Fruit fly (Drosophila melanogaster) whole organism, embryonic: ENCODE measurements around the gene CG3544.

Experiments
- Awh ChIP-seq: fragments of 200-800 bp; sonication (Bioruptor generic); IDR thresholded peaks from 2 replicates; pipeline ENCODE4, ENCODE4 v1.3.6; 2022; ENCODE audit warnings: missing biosample characterization, missing genetic modification characterization
- Bdp1 ChIP-seq: fragments of 200-800 bp; sonication (Bioruptor generic); optimal IDR thresholded peaks from 3 replicates; lab custom pipeline; 2016; ENCODE audit warnings: missing biosample characterization, missing genetic modification characterization
- CG10321 ChIP-seq: fragments of 200-800 bp; sonication (Bioruptor generic); IDR thresholded peaks from 2 replicates; pipeline ENCODE4 v1.3.6; 2022; ENCODE audit warnings: missing biosample characterization, missing genetic modification characterization
- CG11696 ChIP-seq: fragments of 200-800 bp; sonication (Bioruptor generic); IDR thresholded peaks from 2 replicates; pipeline ENCODE4 v1.3.6; 2022; ENCODE audit warnings: missing biosample characterization, missing genetic modification characterization
- CG12236 ChIP-seq: fragments of 200-800 bp; sonication (Bioruptor generic); optimal IDR thresholded peaks from 2 replicates; lab custom pipeline; 2016; ENCODE audit warnings: missing biosample characterization, missing genetic modification characterization
- CG13287 ChIP-seq: fragments of 200-800 bp; sonication (Bioruptor generic); IDR thresholded peaks from 2 replicates; pipeline ENCODE4 v1.3.6; 2022; ENCODE audit warnings: missing biosample characterization, missing genetic modification characterization; ENCODE audit not compliant: partially characterized antibody
- CG1529 ChIP-seq: fragments of 200-800 bp; sonication (Bioruptor generic); optimal IDR thresholded peaks from 3 replicates; lab custom pipeline; 2018; ENCODE audit warnings: missing biosample characterization, missing genetic modification characterization
- CG15601 ChIP-seq: fragments of 200-800 bp; sonication (Bioruptor generic); optimal IDR thresholded peaks from 3 replicates; lab custom pipeline; 2019; ENCODE audit warnings: missing biosample characterization, mild to moderate bottlenecking, missing genetic modification characterization, moderate library complexity
- CG15696 ChIP-seq: fragments of 200-800 bp; sonication (Bioruptor generic); optimal IDR thresholded peaks from 2 replicates; lab custom pipeline; 2019; ENCODE audit warnings: missing biosample characterization, mild to moderate bottlenecking, missing genetic modification characterization, moderate library complexity
- CG17328 ChIP-seq: fragments of 200-800 bp; sonication (Bioruptor generic); IDR thresholded peaks from 2 replicates; pipeline ENCODE4 v1.3.6; 2022; ENCODE audit warnings: missing biosample characterization, missing genetic modification characterization
- CG18011 ChIP-seq: fragments of 200-800 bp; sonication (Bioruptor generic); optimal IDR thresholded peaks from 2 replicates; lab custom pipeline; 2017; ENCODE audit warnings: missing biosample characterization, missing genetic modification characterization, mild to moderate bottlenecking, moderate library complexity, missing genotype
- CG2712 ChIP-seq: fragments of 200-800 bp; optimal IDR thresholded peaks from 3 replicates; lab custom pipeline; 2019; ENCODE audit warnings: missing biosample characterization, mild to moderate bottlenecking, missing genetic modification characterization, moderate library complexity
- CG2889 ChIP-seq: fragments of 200-800 bp; sonication (Bioruptor generic); IDR thresholded peaks from 3 replicates; pipeline ENCODE4 v1.3.6; 2022; ENCODE audit warnings: missing biosample characterization, missing genetic modification characterization
- CG30020 ChIP-seq: fragments of 200-800 bp; optimal IDR thresholded peaks from 2 replicates; lab custom pipeline; 2019; ENCODE audit warnings: missing biosample characterization, mild to moderate bottlenecking, missing genetic modification characterization, moderate library complexity
- CG3281 ChIP-seq: fragments of 200-800 bp; sonication (Bioruptor generic); optimal IDR thresholded peaks from 3 replicates; lab custom pipeline; 2017; ENCODE audit warnings: missing biosample characterization, mild to moderate bottlenecking, missing genetic modification characterization
- CG3407 ChIP-seq: fragments of 200-800 bp; sonication (Bioruptor generic); optimal IDR thresholded peaks from 2 replicates; lab custom pipeline; 2018; ENCODE audit warnings: missing biosample characterization, mild to moderate bottlenecking, missing genetic modification characterization
- CG3847 ChIP-seq: fragments of 200-800 bp; sonication (Bioruptor generic); IDR thresholded peaks from 2 replicates; pipeline ENCODE4 v1.3.6; 2022; ENCODE audit warnings: missing biosample characterization, missing genetic modification characterization
- CG4282 ChIP-seq: fragments of 200-800 bp; sonication (Bioruptor generic); optimal IDR thresholded peaks from 2 replicates; lab custom pipeline; 2016; ENCODE audit warnings: missing biosample characterization, missing genetic modification characterization
- CG6272 ChIP-seq: fragments of 200-800 bp; sonication (Bioruptor generic); IDR thresholded peaks from 2 replicates; pipeline ENCODE4 v1.3.6; 2022; ENCODE audit warnings: missing biosample characterization, missing genetic modification characterization
- CG6654 ChIP-seq: fragments of 200-800 bp; sonication (Bioruptor generic); optimal IDR thresholded peaks from 2 replicates; lab custom pipeline; 2017; ENCODE audit warnings: missing biosample characterization, mild to moderate bottlenecking, missing genetic modification characterization
- CG6791 ChIP-seq: fragments of 200-800 bp; sonication (Bioruptor generic); IDR thresholded peaks from 3 replicates; pipeline ENCODE4 v1.3.6; 2022; ENCODE audit warnings: missing biosample characterization, missing genetic modification characterization; ENCODE audit not compliant: partially characterized antibody
- CG7839 ChIP-seq: fragments of 200-800 bp; sonication (Bioruptor generic); optimal IDR thresholded peaks from 3 replicates; lab custom pipeline; 2018; ENCODE audit warnings: missing biosample characterization, mild to moderate bottlenecking, missing genetic modification characterization, moderate library complexity
- Camta ChIP-seq: fragments of 200-800 bp; sonication (Bioruptor generic); optimal IDR thresholded peaks from 2 replicates; lab custom pipeline; 2016; ENCODE audit warnings: missing biosample characterization, missing genetic modification characterization
- Dp ChIP-seq: fragments of 200-800 bp; sonication (Bioruptor generic); optimal IDR thresholded peaks from 2 replicates; lab custom pipeline; 2018; ENCODE audit warnings: missing biosample characterization, mild to moderate bottlenecking, missing genetic modification characterization, moderate library complexity
- HHEX ChIP-seq: fragments of 200-800 bp; sonication (Bioruptor generic); optimal IDR thresholded peaks from 3 replicates; lab custom pipeline; 2017; ENCODE audit warnings: missing biosample characterization, mild to moderate bottlenecking, missing genetic modification characterization, missing genetic modification reagents
- Hand ChIP-seq: fragments of 200-800 bp; sonication (Bioruptor generic); optimal IDR thresholded peaks from 2 replicates; lab custom pipeline; 2017; ENCODE audit warnings: mild to moderate bottlenecking, missing biosample characterization, missing genetic modification reagents, missing genetic modification characterization
- Mrtf ChIP-seq: fragments of 200-800 bp; sonication (Bioruptor generic); IDR thresholded peaks from 3 replicates; pipeline ENCODE4 v1.3.6; 2022; ENCODE audit warnings: missing biosample characterization, missing genetic modification characterization
- Optix ChIP-seq: fragments of 200-800 bp; sonication (Bioruptor generic); IDR thresholded peaks from 3 replicates; pipeline ENCODE4 v1.3.6; 2022; ENCODE audit warnings: missing biosample characterization, missing genetic modification characterization
- PHDP ChIP-seq: fragments of 200-800 bp; sonication (Bioruptor generic); optimal IDR thresholded peaks from 3 replicates; lab custom pipeline; 2018; ENCODE audit warnings: missing biosample characterization, mild to moderate bottlenecking, missing genetic modification characterization, moderate library complexity
- Side ChIP-seq: fragments of 200-800 bp; sonication (Bioruptor generic); optimal IDR thresholded peaks from 2 replicates; lab custom pipeline; 2016; ENCODE audit warnings: missing biosample characterization, missing genetic modification characterization
- Spps ChIP-seq: fragments of 200-800 bp; sonication (Bioruptor generic); optimal IDR thresholded peaks from 2 replicates; lab custom pipeline; 2018; ENCODE audit warnings: missing biosample characterization, mild to moderate bottlenecking, missing genetic modification characterization
- Xbp1 ChIP-seq: fragments of 200-800 bp; sonication (Bioruptor generic); optimal IDR thresholded peaks from 3 replicates; lab custom pipeline; 2016; ENCODE audit warnings: missing biosample characterization, mild to moderate bottlenecking, missing genetic modification characterization
- Xrp1 ChIP-seq: fragments of 200-800 bp; sonication (Bioruptor generic); IDR thresholded peaks from 2 replicates; pipeline ENCODE4 v1.3.6; 2022; ENCODE audit warnings: missing biosample characterization, missing genetic modification characterization
- abd-A ChIP-seq: fragments of 200-800 bp; sonication (Bioruptor generic); optimal IDR thresholded peaks from 3 replicates; lab custom pipeline; 2019; ENCODE audit warnings: missing biosample characterization, mild to moderate bottlenecking, missing genetic modification characterization, moderate library complexity
- ato ChIP-seq: fragments of 200-800 bp; sonication (Bioruptor generic); IDR thresholded peaks from 2 replicates; pipeline ENCODE4 v1.3.6; 2022; ENCODE audit warnings: missing biosample characterization, missing genetic modification characterization; ENCODE audit not compliant: partially characterized antibody
- chn ChIP-seq: fragments of 200-800 bp; sonication (Bioruptor generic); optimal IDR thresholded peaks from 2 replicates; lab custom pipeline; 2016; ENCODE audit warnings: missing biosample characterization, missing genetic modification characterization
- en ChIP-seq: fragments of 200-800 bp; sonication (Bioruptor generic); optimal IDR thresholded peaks from 2 replicates; lab custom pipeline; 2016; ENCODE audit warnings: missing biosample characterization, missing genetic modification characterization
- gce ChIP-seq: fragments of 200-800 bp; sonication (Bioruptor generic); IDR thresholded peaks from 3 replicates; pipeline ENCODE4 v1.3.6; 2022; ENCODE audit warnings: missing biosample characterization, missing genetic modification characterization
- gem ChIP-seq: fragments of 200-800 bp; sonication (Bioruptor generic); optimal IDR thresholded peaks from 2 replicates; lab custom pipeline; 2019; ENCODE audit warnings: missing biosample characterization, mild to moderate bottlenecking, missing genetic modification characterization, moderate library complexity
- jumu ChIP-seq: fragments of 200-800 bp; sonication (Bioruptor generic); optimal IDR thresholded peaks from 3 replicates; lab custom pipeline; 2016; ENCODE audit warnings: missing biosample characterization, missing genetic modification characterization
- kah ChIP-seq: fragments of 200-800 bp; sonication (Bioruptor generic); optimal IDR thresholded peaks from 2 replicates; lab custom pipeline; 2018; ENCODE audit warnings: missing biosample characterization, mild to moderate bottlenecking, missing genetic modification characterization
- lab ChIP-seq: fragments of 200-800 bp; sonication (Bioruptor generic); optimal IDR thresholded peaks from 3 replicates; lab custom pipeline; 2017; ENCODE audit warnings: missing biosample characterization, missing genetic modification characterization, mild to moderate bottlenecking, moderate library complexity, missing genetic modification reagents
- lilli ChIP-seq: fragments of 200-800 bp; sonication (Bioruptor generic); optimal IDR thresholded peaks from 3 replicates; lab custom pipeline; 2016; ENCODE audit warnings: missing biosample characterization, missing genetic modification characterization
- luna ChIP-seq: fragments of 200-800 bp; sonication (Bioruptor generic); optimal IDR thresholded peaks from 2 replicates; lab custom pipeline; 2016; ENCODE audit warnings: missing biosample characterization, missing genetic modification characterization
- nerfin-2 ChIP-seq: fragments of 200-800 bp; sonication (Bioruptor generic); IDR thresholded peaks from 2 replicates; pipeline ENCODE4 v1.3.6; 2022; ENCODE audit warnings: missing biosample characterization, missing genetic modification characterization; ENCODE audit not compliant: partially characterized antibody
- oc ChIP-seq: fragments of 200-800 bp; sonication (Bioruptor generic); optimal IDR thresholded peaks from 2 replicates; lab custom pipeline; 2018; ENCODE audit warnings: missing biosample characterization, mild to moderate bottlenecking, missing genetic modification characterization, moderate library complexity
- pb ChIP-seq: fragments of 200-800 bp; sonication (Bioruptor generic); optimal IDR thresholded peaks from 3 replicates; lab custom pipeline; 2016; ENCODE audit warnings: missing biosample characterization, missing genetic modification characterization
- peb ChIP-seq: fragments of 200-800 bp; sonication (Bioruptor generic); IDR thresholded peaks from 2 replicates; pipeline ENCODE4 v1.3.6; 2022; ENCODE audit warnings: missing biosample characterization, missing genetic modification characterization
- psq ChIP-seq: fragments of 200-800 bp; sonication (Bioruptor generic); optimal IDR thresholded peaks from 2 replicates; lab custom pipeline; 2017; ENCODE audit warnings: missing biosample characterization, missing genetic modification characterization
- ssp ChIP-seq: fragments of 200-800 bp; sonication (Bioruptor generic); IDR thresholded peaks from 2 replicates; pipeline ENCODE4 v1.3.6; 2022; ENCODE audit warnings: missing biosample characterization, missing genetic modification characterization
- trem ChIP-seq: fragments of 200-800 bp; optimal IDR thresholded peaks from 3 replicates; lab custom pipeline; 2019; ENCODE audit warnings: missing biosample characterization, mild to moderate bottlenecking, missing genetic modification characterization, moderate library complexity

CG3544 gene

DNA sequence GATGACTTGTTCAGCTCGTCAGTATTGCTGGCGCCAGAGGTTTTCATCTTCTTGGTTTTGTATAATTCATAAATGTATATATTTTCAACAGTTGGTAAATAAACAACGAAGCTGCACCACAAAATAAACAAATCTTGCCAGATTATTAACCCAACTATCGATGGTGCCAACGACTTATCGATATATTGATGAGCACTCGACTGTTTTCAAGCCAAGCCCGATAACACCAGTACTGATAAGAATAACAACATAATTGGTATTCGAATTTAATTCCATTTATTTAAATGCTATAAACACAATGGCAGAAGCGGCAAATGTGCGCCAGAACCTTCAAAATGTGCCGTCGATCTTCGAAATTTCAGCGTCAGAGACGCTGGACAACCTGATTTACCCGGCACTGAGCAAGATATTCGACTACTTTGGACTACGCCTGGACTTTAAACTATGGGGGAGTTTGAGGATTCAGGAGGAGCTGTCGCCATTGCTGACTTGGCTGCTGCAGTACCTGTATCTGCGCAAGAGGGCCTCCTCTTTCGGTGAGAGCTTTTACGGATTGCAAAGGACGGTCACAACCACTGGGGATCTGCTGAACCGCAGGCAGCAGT, 31.8 kb downstream of the CG3544 start, which contains the start of the genes Saf6 and Pex12 (continued):
- TF ChIP-seq CG2889 (GFP tag; lab: Robert Waterston, UW) (no peak), CG6272 (GFP tag; lab: Robert Waterston, UW) (no peak), ato (GFP tag; lab: Robert Waterston, UW) (peak; percentile 75), luna (GFP tag; lab: Kevin White, UChicago) (no peak), kah (no peak), Awh (no peak), nerfin-2 (GFP tag; lab: Robert Waterston, UW) (peak; percentile 79), CG3407 (no peak), chn (GFP tag; lab: Kevin White, UChicago) (no peak), CG15601 (tag; lab: Kevin White, UChicago) (no peak), lilli (GFP tag; lab: Kevin White, UChicago) (no peak), ssp (GFP tag; lab: Robert Waterston, UW) (no peak), en (GFP tag; lab: Kevin White, UChicago) (no peak), Xbp1 (GFP tag; lab: Kevin White, UChicago) (no peak), HHEX (GFP tag; lab: Kevin White, UChicago) (no peak), psq (GFP tag; lab: Kevin White, UChicago) (no peak), CG17328 (GFP tag; lab: Robert Waterston, UW) (no peak), Optix (no peak), oc (no peak), Spps (tag; lab: Kevin White, UChicago) (no peak), CG6654 (no peak), abd-A (tag; lab: Kevin White, UChicago) (no peak), Xrp1 (GFP tag; lab: Robert Waterston, UW) (peak; percentile 6; the same call in 1 of the 2 replicates), CG7839 (tag; lab: Kevin White, UChicago) (no peak), CG12236 (no peak), Dp (GFP tag; lab: Kevin White, UChicago) (peak; percentile 43), Side (GFP tag; lab: Kevin White, UChicago) (no peak), CG4282 (GFP tag; lab: Kevin White, UChicago) (no peak), Mrtf (GFP tag; lab: Robert Waterston, UW) (no peak), CG3847 (GFP tag; lab: Robert Waterston, UW) (no peak), Bdp1 (GFP tag; lab: Kevin White, UChicago) (no peak), PHDP (tag; lab: Kevin White, UChicago) (no peak), Hand (no peak), CG11696 (GFP tag; lab: Robert Waterston, UW) (no peak), gem (tag; lab: Kevin White, UChicago) (no peak), jumu (GFP tag; lab: Kevin White, UChicago) (no peak), peb (no peak), CG3281 (GFP tag; lab: Kevin White, UChicago) (no peak), pb (GFP tag; lab: Kevin White, UChicago) (no peak), CG2712 (no peak), gce (GFP tag; lab: Robert Waterston, UW) (no peak), lab (no peak), CG30020 (tag; lab: Kevin White, UChicago) (no peak), CG18011 (GFP tag; lab: Kevin White, UChicago) (no peak), Camta (GFP tag; lab: Kevin White, UChicago) (no peak), CG6791 (peak; percentile 81), trem (tag; lab: Kevin White, UChicago) (peak; percentile 11), CG1529 (no peak), CG15696 (tag; lab: Kevin White, UChicago) (no peak), CG10321 (GFP tag; lab: Robert Waterston, UW) (no peak), CG13287 (GFP tag; lab: Robert Waterston, UW) (peak; percentile 89)
